Worm (Caenorhabditis elegans) whole organism, L4 larva: ENCODE results near the gene tmed-13.
A peak's percentile ranks its signal among the peaks of the same experiment; 100 is the strongest.

Source experiments
- D1046.2 ChIP-seq: fragments of 200-800 bp; sonication (Bioruptor generic); IDR thresholded peaks from 2 replicates; pipeline ENCODE4 v1.3.6; 2022; ENCODE audit warnings: missing genetic modification characterization, missing compliant biosample characterization
- F26F4.8 ChIP-seq: fragments of 200-800 bp; sonication (Bioruptor generic); conservative IDR thresholded peaks from 2 replicates; pipeline ENCODE4 v1.3.6; 2022; ENCODE audit warnings: missing genetic modification characterization, missing compliant biosample characterization
- F37D6.2 ChIP-seq: sonication (generic microtip); optimal IDR thresholded peaks from 2 replicates; lab custom pipeline; 2016; ENCODE audit warnings: mild to moderate bottlenecking, missing genetic modification characterization, missing compliant biosample characterization
- F44E2.7 ChIP-seq: fragments of 200-800 bp; sonication (Bioruptor generic); IDR thresholded peaks from 2 replicates; pipeline ENCODE4 v2.1.2; 2022; ENCODE audit warnings: missing genetic modification characterization, missing compliant biosample characterization
- F49E8.2 ChIP-seq: sonication (generic microtip); optimal IDR thresholded peaks from 2 replicates; lab custom pipeline; 2016; ENCODE audit warnings: missing compliant biosample characterization, mild to moderate bottlenecking, missing genetic modification characterization, borderline replicate concordance
- T26A8.4 ChIP-seq: fragments of 200-800 bp; sonication (Bioruptor generic); IDR thresholded peaks from 2 replicates; pipeline ENCODE4 v1.3.6; 2022; ENCODE audit warnings: missing genetic modification characterization, missing compliant biosample characterization
- Y48G9A.11 ChIP-seq: fragments of 200-800 bp; sonication (Bioruptor generic); IDR thresholded peaks from 2 replicates; pipeline ENCODE4 v1.3.6; 2022; ENCODE audit warnings: missing genetic modification reagents, missing genetic modification characterization, missing compliant biosample characterization
- Y5F2A.4 ChIP-seq: fragments of 200-800 bp; sonication (Bioruptor generic); optimal IDR thresholded peaks from 2 replicates; lab custom pipeline; 2018; ENCODE audit warnings: mild to moderate bottlenecking, missing genetic modification characterization, missing compliant biosample characterization
- ZK337.2 ChIP-seq: fragments of 200-800 bp; sonication (Bioruptor generic); IDR thresholded peaks from 2 replicates; pipeline ENCODE4 v1.3.6; 2022; ENCODE audit warnings: missing genetic modification reagents, missing genetic modification characterization, missing compliant biosample characterization
- ceh-28 ChIP-seq: fragments of 150-350 bp; optimal IDR thresholded peaks from 2 replicates; lab custom pipeline; 2014; ENCODE audit warnings: missing biosample characterization, missing genetic modification reagents, missing genetic modification characterization
- ceh-32 ChIP-seq: sonication (generic microtip); optimal IDR thresholded peaks from 2 replicates; lab custom pipeline; 2016; ENCODE audit warnings: mild to moderate bottlenecking, missing genetic modification characterization, missing compliant biosample characterization; ENCODE audit not compliant: poor library complexity
- ces-1 ChIP-seq: fragments of 150-350 bp; sonication (generic microtip); optimal IDR thresholded peaks from 4 replicates; lab custom pipeline; 2014; ENCODE audit warnings: missing biosample characterization, missing genetic modification reagents, missing genetic modification characterization
- cey-2 ChIP-seq: sonication (generic microtip); optimal IDR thresholded peaks from 3 replicates; lab custom pipeline; 2017; ENCODE audit warnings: missing genetic modification characterization, mild to moderate bottlenecking, missing compliant biosample characterization, antibody characterized with exemption, borderline replicate concordance; ENCODE audit not compliant: insufficient read depth
- ctbp-1 ChIP-seq: fragments of 200-800 bp; sonication (Bioruptor generic); IDR thresholded peaks from 2 replicates; pipeline ENCODE4 v1.3.6; 2022; ENCODE audit warnings: missing genetic modification reagents, missing genetic modification characterization, missing compliant biosample characterization
- daf-19 ChIP-seq: fragments of 200-800 bp; sonication (Bioruptor generic); conservative IDR thresholded peaks from 2 replicates; pipeline ENCODE4 v1.3.6; 2022; ENCODE audit warnings: missing genetic modification characterization, missing compliant biosample characterization
- dmd-8 ChIP-seq: fragments of 200-800 bp; sonication (Bioruptor generic); IDR thresholded peaks from 2 replicates; pipeline ENCODE4 v1.3.6; 2022; ENCODE audit warnings: missing genetic modification characterization, missing compliant biosample characterization
- dpl-1 ChIP-seq: fragments of 150-350 bp; optimal IDR thresholded peaks from 2 replicates; lab custom pipeline; 2014; ENCODE audit warnings: missing biosample characterization, missing genetic modification reagents, missing genetic modification characterization
- dve-1 ChIP-seq: sonication (generic microtip); optimal IDR thresholded peaks from 2 replicates; lab custom pipeline; 2017; ENCODE audit warnings: antibody characterized with exemption, mild to moderate bottlenecking, missing genetic modification characterization, missing compliant biosample characterization; ENCODE audit not compliant: insufficient read depth
- hif-1 ChIP-seq, 2 experiments: sonication (generic microtip); optimal IDR thresholded peaks; 2 replicates each; lab custom pipeline; 2016 to 2017; ENCODE audit warnings: missing compliant biosample characterization in 2 of 2, missing genetic modification characterization in 2 of 2, missing genetic modification reagents in 2 of 2, missing genotype in 2 of 2, mild to moderate bottlenecking in 1 of 2
- hlh-30 ChIP-seq: sonication (generic microtip); optimal IDR thresholded peaks from 2 replicates; lab custom pipeline; 2017; ENCODE audit warnings: antibody characterized with exemption, mild to moderate bottlenecking, missing genetic modification characterization, missing compliant biosample characterization; ENCODE audit not compliant: insufficient read depth
- lin-1 ChIP-seq: fragments of 200-800 bp; sonication (Bioruptor generic); IDR thresholded peaks from 2 replicates; pipeline ENCODE4 v1.3.6; 2022; ENCODE audit warnings: missing genetic modification reagents, missing genetic modification characterization, missing compliant biosample characterization
- lin-15B ChIP-seq: fragments of 150-350 bp; sonication (generic microtip); optimal IDR thresholded peaks from 3 replicates; lab custom pipeline; 2014; ENCODE audit warnings: missing biosample characterization, missing genetic modification characterization
- lin-38 ChIP-seq: fragments of 200-800 bp; sonication (Bioruptor generic); IDR thresholded peaks from 2 replicates; pipeline ENCODE4 v1.3.6; 2022; ENCODE audit warnings: missing genetic modification reagents, missing genetic modification characterization, missing compliant biosample characterization
- mdl-1 ChIP-seq, 2 experiments: fragments of 150-350 bp in 1 of 2; sonication (generic microtip) in 1 of 2; optimal IDR thresholded peaks; 2 replicates each; lab custom pipeline; 2014 to 2017; ENCODE audit warnings: missing biosample characterization in 2 of 2, missing genetic modification characterization in 2 of 2
- mdt-29 ChIP-seq: fragments of 200-800 bp; sonication (Bioruptor generic); IDR thresholded peaks from 2 replicates; pipeline ENCODE4 v1.3.6; 2022; ENCODE audit warnings: missing genetic modification reagents, missing genetic modification characterization, missing compliant biosample characterization
- mxl-2 ChIP-seq: fragments of 200-800 bp; sonication (Bioruptor generic); conservative IDR thresholded peaks from 2 replicates; pipeline ENCODE4 v1.3.6; 2022; ENCODE audit warnings: missing genetic modification reagents, missing genetic modification characterization, missing compliant biosample characterization
- mxl-3 ChIP-seq: fragments of 200-800 bp; sonication (Bioruptor generic); optimal IDR thresholded peaks from 2 replicates; lab custom pipeline; 2018; ENCODE audit warnings: mild to moderate bottlenecking, missing genetic modification characterization, missing compliant biosample characterization
- nhr-102 ChIP-seq: sonication (generic microtip); optimal IDR thresholded peaks from 2 replicates; lab custom pipeline; 2016; ENCODE audit warnings: mild to moderate bottlenecking, missing genetic modification characterization, moderate library complexity, missing compliant biosample characterization
- nhr-111 ChIP-seq: fragments of 200-800 bp; sonication (Bioruptor generic); optimal IDR thresholded peaks from 2 replicates; lab custom pipeline; 2018; ENCODE audit warnings: mild to moderate bottlenecking, missing genetic modification characterization, missing compliant biosample characterization
- nhr-25 ChIP-seq: sonication (generic microtip); optimal IDR thresholded peaks from 2 replicates; lab custom pipeline; 2017; ENCODE audit warnings: missing genetic modification characterization, mild to moderate bottlenecking, missing compliant biosample characterization, antibody characterized with exemption, moderate library complexity, borderline replicate concordance; ENCODE audit not compliant: insufficient read depth
- nhr-41 ChIP-seq: fragments of 200-800 bp; sonication (Bioruptor generic); IDR thresholded peaks from 2 replicates; pipeline ENCODE4 v1.3.6; 2022; ENCODE audit warnings: missing genetic modification reagents, missing genetic modification characterization, missing compliant biosample characterization
- nhr-42 ChIP-seq: fragments of 200-800 bp; sonication (Bioruptor generic); IDR thresholded peaks from 2 replicates; pipeline ENCODE4 v1.3.6; 2022; ENCODE audit warnings: missing genetic modification characterization, missing compliant biosample characterization
- nhr-48 ChIP-seq: sonication (generic microtip); optimal IDR thresholded peaks from 2 replicates; lab custom pipeline; 2016; ENCODE audit warnings: mild to moderate bottlenecking, missing genetic modification characterization, missing compliant biosample characterization
- nhr-76 ChIP-seq: fragments of 150-350 bp; optimal IDR thresholded peaks from 2 replicates; lab custom pipeline; 2014; ENCODE audit warnings: missing biosample characterization, missing genetic modification characterization
- rbr-2 ChIP-seq: sonication (generic microtip); optimal IDR thresholded peaks from 2 replicates; lab custom pipeline; 2016; ENCODE audit warnings: missing genotype, missing genetic modification characterization, missing compliant biosample characterization
- saeg-2 ChIP-seq: fragments of 200-800 bp; sonication (Bioruptor generic); IDR thresholded peaks from 2 replicates; pipeline ENCODE4 v1.3.6; 2022; ENCODE audit warnings: missing genetic modification reagents, missing genetic modification characterization, missing compliant biosample characterization
- set-16 ChIP-seq: fragments of 200-800 bp; sonication (Bioruptor generic); IDR thresholded peaks from 2 replicates; pipeline ENCODE4 v1.3.6; 2022; ENCODE audit warnings: missing genetic modification reagents, missing genetic modification characterization, missing compliant biosample characterization
- snpc-1.2 ChIP-seq: fragments of 200-800 bp; sonication (Bioruptor generic); IDR thresholded peaks from 2 replicates; pipeline ENCODE4 v1.3.6; 2022; ENCODE audit warnings: missing genetic modification reagents, missing genetic modification characterization, missing compliant biosample characterization
- snpc-4 ChIP-seq: fragments of 150-350 bp; optimal IDR thresholded peaks from 2 replicates; lab custom pipeline; 2014; ENCODE audit warnings: missing biosample characterization, missing genetic modification characterization
- unc-130 ChIP-seq: sonication (generic microtip); optimal IDR thresholded peaks from 2 replicates; lab custom pipeline; 2016; ENCODE audit warnings: missing genetic modification reagents, missing genetic modification characterization, missing compliant biosample characterization
- zip-11 ChIP-seq: fragments of 200-800 bp; sonication (Bioruptor generic); IDR thresholded peaks from 2 replicates; pipeline ENCODE4 v1.3.6; 2022; ENCODE audit warnings: missing genetic modification characterization, missing compliant biosample characterization
- ztf-11 ChIP-seq: fragments of 150-350 bp; optimal IDR thresholded peaks from 2 replicates; lab custom pipeline; 2014; ENCODE audit warnings: missing biosample characterization, missing genetic modification characterization

tmed-13 gene

ce11 chrIV:6427223-6427622 is 44.0 kb downstream of the tmed-13 start:
- TF ChIP-seq hif-1 (tag; optimal IDR thresholded peaks at IDR 0.05; lab: Kevin White, UChicago), result no peak
- no peak for TF ChIP-seq ces-1 (GFP tag; lab: Kevin White, UChicago)
- no peak for TF ChIP-seq rbr-2
- TF ChIP-seq dpl-1 (GFP tag; lab: Kevin White, UChicago), result no peak
- TF ChIP-seq nhr-42 (GFP tag; lab: Robert Waterston, UW), result no peak
- no peak for TF ChIP-seq ctbp-1 (GFP tag; lab: Robert Waterston, UW)
- TF ChIP-seq T26A8.4 (GFP tag; lab: Robert Waterston, UW), result no peak
- no peak for TF ChIP-seq F37D6.2 (tag; lab: Kevin White, UChicago)
- TF ChIP-seq lin-15B (tag; lab: Kevin White, UChicago), result no peak
- TF ChIP-seq dmd-8 (GFP tag; lab: Robert Waterston, UW), result no peak
- no peak for TF ChIP-seq zip-11 (GFP tag; lab: Robert Waterston, UW)
- TF ChIP-seq ceh-28, result no peak

DNA sequence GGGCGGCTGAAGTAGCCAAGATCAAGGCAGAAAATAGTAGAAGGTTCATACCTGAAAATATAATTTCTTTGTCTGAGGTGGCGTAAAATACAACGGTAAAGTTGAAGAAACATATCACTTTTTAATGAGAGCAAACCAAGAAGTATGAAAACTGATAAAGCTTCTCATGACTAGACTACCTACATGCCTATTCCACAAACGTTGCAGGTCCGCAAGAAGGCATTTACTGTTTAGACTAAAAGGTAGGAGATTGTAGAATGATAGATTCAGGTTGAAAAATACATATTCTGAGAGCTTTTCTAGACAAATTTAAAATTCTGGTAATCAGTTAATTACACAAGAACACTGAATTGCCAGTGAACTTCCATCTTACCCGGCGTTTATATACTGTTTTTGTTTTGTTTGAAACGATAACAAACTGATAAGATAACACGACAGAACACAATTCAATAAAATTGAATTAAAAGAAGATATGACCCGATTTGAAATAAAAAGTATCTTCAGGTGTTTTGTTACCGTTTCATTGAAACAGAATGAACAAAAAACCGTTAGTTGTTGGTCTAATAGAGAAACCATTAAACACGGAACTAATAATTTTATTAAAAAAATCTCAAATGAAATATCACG is 45.0 kb downstream of the tmed-13 start, which contains the start of gene acp-6:
acp-6 (minus strand) TSS at position 51 of the 627 bp plus-strand sequence.
- no peak for TF ChIP-seq daf-19 (GFP tag; lab: Robert Waterston, UW)
- TF ChIP-seq ceh-32 (tag; lab: Kevin White, UChicago), result no peak
- TF ChIP-seq ceh-28, result no peak
- TF ChIP-seq nhr-111, result no peak
- TF ChIP-seq Y5F2A.4 (GFP tag; lab: Kevin White, UChicago), result no peak
- no peak for TF ChIP-seq ztf-11
- no peak for TF ChIP-seq mdl-1 (tag; optimal IDR thresholded peaks at IDR 0.05; lab: Kevin White, UChicago)
- no peak for TF ChIP-seq D1046.2
- TF ChIP-seq Y48G9A.11 (GFP tag; lab: Robert Waterston, UW), result no peak
- TF ChIP-seq snpc-1.2, result no peak
- TF ChIP-seq ZK337.2 (GFP tag; lab: Robert Waterston, UW), result no peak
- no peak for TF ChIP-seq nhr-48 (tag; lab: Kevin White, UChicago)
- TF ChIP-seq nhr-102 (tag; lab: Kevin White, UChicago), result no peak
- no peak for TF ChIP-seq nhr-25
- TF ChIP-seq dve-1 (tag; lab: Kevin White, UChicago), result no peak
- no peak for TF ChIP-seq nhr-41 (GFP tag; lab: Robert Waterston, UW)
- TF ChIP-seq nhr-76 (tag; lab: Kevin White, UChicago), result no peak
- TF ChIP-seq F26F4.8 (GFP tag; lab: Robert Waterston, UW), result no peak

- TF ChIP-seq lin-38 (GFP tag; lab: Robert Waterston, UW) (peak; percentile 51; the same call in 1 of the 2 replicates), Y48G9A.11 (GFP tag; lab: Robert Waterston, UW) (peak; percentile 62), snpc-1.2 (peak; percentile 92)
Observed at ce11 chrIV:6423381-6423780, 47.8 kb downstream of the tmed-13 start.

- TF ChIP-seq mxl-2 (no peak), ZK337.2 (GFP tag; lab: Robert Waterston, UW) (no peak), unc-130 (peak; percentile 80), F26F4.8 (GFP tag; lab: Robert Waterston, UW) (no peak), ctbp-1 (GFP tag; lab: Robert Waterston, UW) (no peak), set-16 (GFP tag; lab: Robert Waterston, UW) (no peak), lin-1 (no peak), Y48G9A.11 (GFP tag; lab: Robert Waterston, UW) (peak; percentile 87), nhr-102 (tag; lab: Kevin White, UChicago) (no peak), mxl-3 (GFP tag; lab: Kevin White, UChicago) (no peak), mdt-29 (no peak), F49E8.2 (peak; percentile 78), snpc-4 (tag; lab: Kevin White, UChicago) (no peak), saeg-2 (GFP tag; lab: Robert Waterston, UW) (no peak), ztf-11 (no peak), F44E2.7 (no peak), nhr-76 (tag; lab: Kevin White, UChicago) (no peak), lin-38 (GFP tag; lab: Robert Waterston, UW) (peak; percentile 67), cey-2 (tag; lab: Kevin White, UChicago) (no peak), hlh-30 (no peak), snpc-1.2 (peak; percentile 91)
Observed at ce11 chrIV:6421183-6421635, 50.0 kb downstream of the tmed-13 start, which contains the start of gene puf-11. Gene puf-11 (plus strand): TSS chrIV:6421585.
